Fruit fly (Drosophila melanogaster) whole organism, embryonic: ENCODE results near the gene RpL4.

Source experiments
- Atf-2 ChIP-seq: fragments of 200-800 bp; sonication (Bioruptor generic); optimal IDR thresholded peaks from 2 replicates; lab custom pipeline; 2016; ENCODE audit warnings: missing biosample characterization, missing genetic modification characterization
- Bgb ChIP-seq: fragments of 200-800 bp; sonication (Bioruptor generic); IDR thresholded peaks from 2 replicates; pipeline ENCODE4 v1.3.6; 2022; ENCODE audit warnings: missing biosample characterization, missing genetic modification characterization; ENCODE audit not compliant: partially characterized antibody
- CG10543 ChIP-seq: fragments of 200-800 bp; sonication (Bioruptor generic); optimal IDR thresholded peaks from 3 replicates; lab custom pipeline; 2017; ENCODE audit warnings: missing biosample characterization, mild to moderate bottlenecking, missing genetic modification characterization, moderate library complexity
- CG11398 ChIP-seq: fragments of 200-800 bp; sonication (Bioruptor generic); optimal IDR thresholded peaks from 2 replicates; lab custom pipeline; 2016; ENCODE audit warnings: missing biosample characterization, missing genetic modification characterization
- CG1233 ChIP-seq: fragments of 200-800 bp; sonication (Bioruptor generic); optimal IDR thresholded peaks from 4 replicates; lab custom pipeline; 2018; ENCODE audit warnings: missing biosample characterization, mild to moderate bottlenecking, missing genetic modification characterization
- CG12744 ChIP-seq: fragments of 200-800 bp; sonication (Bioruptor generic); optimal IDR thresholded peaks from 2 replicates; lab custom pipeline; 2016; ENCODE audit warnings: missing biosample characterization, missing genetic modification characterization
- CG13624 ChIP-seq: fragments of 200-800 bp; sonication (Bioruptor generic); optimal IDR thresholded peaks from 2 replicates; lab custom pipeline; 2016; ENCODE audit warnings: missing biosample characterization, missing genetic modification characterization
- CG14710 ChIP-seq: fragments of 200-800 bp; sonication (Bioruptor generic); optimal IDR thresholded peaks from 3 replicates; lab custom pipeline; 2019; ENCODE audit warnings: missing biosample characterization, mild to moderate bottlenecking, missing genetic modification characterization, moderate library complexity
- CG15073 ChIP-seq: fragments of 200-800 bp; sonication (Bioruptor generic); optimal IDR thresholded peaks from 2 replicates; lab custom pipeline; 2016; ENCODE audit warnings: missing biosample characterization, missing genetic modification characterization
- CG15601 ChIP-seq: fragments of 200-800 bp; sonication (Bioruptor generic); optimal IDR thresholded peaks from 3 replicates; lab custom pipeline; 2019; ENCODE audit warnings: missing biosample characterization, mild to moderate bottlenecking, missing genetic modification characterization, moderate library complexity
- CG17359 ChIP-seq: fragments of 200-800 bp; sonication (Bioruptor generic); optimal IDR thresholded peaks from 3 replicates; lab custom pipeline; 2018; ENCODE audit warnings: missing biosample characterization, mild to moderate bottlenecking, missing genetic modification characterization, moderate library complexity
- CG1792 ChIP-seq: fragments of 200-800 bp; sonication (Bioruptor generic); optimal IDR thresholded peaks from 2 replicates; lab custom pipeline; 2016; ENCODE audit warnings: missing biosample characterization, missing genetic modification characterization
- CG31388 ChIP-seq: fragments of 200-800 bp; sonication (Bioruptor generic); optimal IDR thresholded peaks from 2 replicates; lab custom pipeline; 2016; ENCODE audit warnings: missing biosample characterization, missing genetic modification characterization
- CG34422 ChIP-seq: fragments of 200-800 bp; sonication (Bioruptor generic); IDR thresholded peaks from 3 replicates; pipeline ENCODE4 v1.3.6; 2022; ENCODE audit warnings: missing biosample characterization, missing genetic modification characterization
- CG3726 ChIP-seq: fragments of 200-800 bp; sonication (Bioruptor generic); IDR thresholded peaks from 3 replicates; pipeline ENCODE4, ENCODE4 v1.3.6; 2022; ENCODE audit warnings: missing biosample characterization, missing genetic modification characterization
- CG7928 ChIP-seq: fragments of 200-800 bp; sonication (Bioruptor generic); optimal IDR thresholded peaks from 2 replicates; lab custom pipeline; 2017; ENCODE audit warnings: missing biosample characterization, mild to moderate bottlenecking, missing genetic modification characterization
- CG8089 ChIP-seq: fragments of 200-800 bp; sonication (Bioruptor generic); optimal IDR thresholded peaks from 3 replicates; lab custom pipeline; 2016; ENCODE audit warnings: missing biosample characterization, missing genetic modification characterization
- D19B ChIP-seq: fragments of 200-800 bp; sonication (Bioruptor generic); optimal IDR thresholded peaks from 2 replicates; lab custom pipeline; 2017; ENCODE audit warnings: missing biosample characterization, mild to moderate bottlenecking, missing genetic modification characterization
- Dp ChIP-seq: fragments of 200-800 bp; sonication (Bioruptor generic); optimal IDR thresholded peaks from 2 replicates; lab custom pipeline; 2018; ENCODE audit warnings: missing biosample characterization, mild to moderate bottlenecking, missing genetic modification characterization, moderate library complexity
- Dref ChIP-seq: fragments of 200-800 bp; sonication (Bioruptor generic); IDR thresholded peaks from 2 replicates; pipeline ENCODE4 v1.3.6; 2022; ENCODE audit warnings: missing biosample characterization, missing genetic modification characterization
- E2f1 ChIP-seq: fragments of 200-800 bp; sonication (Bioruptor generic); IDR thresholded peaks from 2 replicates; pipeline ENCODE4 v1.3.6; 2022; ENCODE audit warnings: missing biosample characterization, missing genetic modification characterization
- Ets65A ChIP-seq: fragments of 200-800 bp; sonication (Bioruptor generic); peaks from one replicate; lab custom pipeline; 2016; ENCODE audit warnings: missing biosample characterization, missing genetic modification characterization
- Fer2 ChIP-seq: fragments of 200-800 bp; sonication (Bioruptor generic); optimal IDR thresholded peaks from 2 replicates; lab custom pipeline; 2018; ENCODE audit warnings: missing biosample characterization, mild to moderate bottlenecking, missing genetic modification characterization, moderate library complexity
- Gsc ChIP-seq: fragments of 200-800 bp; sonication (Bioruptor generic); IDR thresholded peaks from 2 replicates; pipeline ENCODE4 v1.3.6; 2022; ENCODE audit warnings: missing biosample characterization, missing genetic modification characterization
- Hr39 ChIP-seq: fragments of >200 bp; optimal IDR thresholded peaks from 2 replicates; lab custom pipeline; 2017
- Mes4 ChIP-seq: fragments of 200-800 bp; sonication (Bioruptor generic); optimal IDR thresholded peaks from 2 replicates; lab custom pipeline; 2016; ENCODE audit warnings: missing biosample characterization, missing genetic modification characterization
- NfI ChIP-seq: fragments of 200-800 bp; sonication (Bioruptor generic); optimal IDR thresholded peaks from 3 replicates; lab custom pipeline; 2018; ENCODE audit warnings: missing biosample characterization, mild to moderate bottlenecking, missing genetic modification characterization, moderate library complexity
- Rfx ChIP-seq: fragments of 200-800 bp; sonication (Bioruptor generic); IDR thresholded peaks from 2 replicates; pipeline ENCODE4 v1.3.6; 2022; ENCODE audit warnings: missing biosample characterization, missing genetic modification characterization
- Spps ChIP-seq: fragments of 200-800 bp; sonication (Bioruptor generic); optimal IDR thresholded peaks from 2 replicates; lab custom pipeline; 2018; ENCODE audit warnings: missing biosample characterization, mild to moderate bottlenecking, missing genetic modification characterization
- Sry-β ChIP-seq: fragments of 200-800 bp; sonication (Bioruptor generic); optimal IDR thresholded peaks from 2 replicates; lab custom pipeline; 2018; ENCODE audit warnings: missing biosample characterization, mild to moderate bottlenecking, missing genetic modification characterization, moderate library complexity
- Ssrp ChIP-seq: fragments of 200-800 bp; sonication (Bioruptor generic); optimal IDR thresholded peaks from 2 replicates; lab custom pipeline; 2018; ENCODE audit warnings: missing biosample characterization, mild to moderate bottlenecking, missing genetic modification characterization, moderate library complexity
- bcd ChIP-seq: fragments of 200-800 bp; sonication (Bioruptor generic); optimal IDR thresholded peaks from 2 replicates; lab custom pipeline; 2017; ENCODE audit warnings: missing biosample characterization, mild to moderate bottlenecking, missing genetic modification characterization
- dm ChIP-seq: fragments of 200-800 bp; sonication (Bioruptor generic); optimal IDR thresholded peaks from 3 replicates; lab custom pipeline; 2016; ENCODE audit warnings: missing biosample characterization, missing genetic modification characterization
- dmrt99B ChIP-seq: fragments of 200-800 bp; sonication (Bioruptor generic); optimal IDR thresholded peaks from 2 replicates; lab custom pipeline; 2018; ENCODE audit warnings: missing biosample characterization, mild to moderate bottlenecking, missing genetic modification characterization, moderate library complexity
- esg ChIP-seq: fragments of 200-800 bp; sonication (Bioruptor generic); conservative IDR thresholded peaks from 2 replicates; pipeline ENCODE4 v1.3.6; 2022; ENCODE audit warnings: missing biosample characterization, missing genetic modification characterization
- gt ChIP-seq: fragments of 200-800 bp; sonication (Bioruptor generic); IDR thresholded peaks from 2 replicates; pipeline ENCODE4 v1.3.6; 2022; ENCODE audit warnings: missing biosample characterization, missing genetic modification characterization
- ind ChIP-seq: fragments of 200-800 bp; sonication (Bioruptor generic); optimal IDR thresholded peaks from 3 replicates; lab custom pipeline; 2016; ENCODE audit warnings: missing biosample characterization, missing genetic modification characterization
- lilli ChIP-seq: fragments of 200-800 bp; sonication (Bioruptor generic); optimal IDR thresholded peaks from 3 replicates; lab custom pipeline; 2016; ENCODE audit warnings: missing biosample characterization, missing genetic modification characterization
- mld ChIP-seq: fragments of 200-800 bp; sonication (Bioruptor generic); IDR thresholded peaks from 3 replicates; pipeline ENCODE4 v1.3.6; 2022; ENCODE audit warnings: missing biosample characterization, missing genetic modification characterization; ENCODE audit not compliant: partially characterized antibody
- oc ChIP-seq: fragments of 200-800 bp; sonication (Bioruptor generic); optimal IDR thresholded peaks from 2 replicates; lab custom pipeline; 2018; ENCODE audit warnings: missing biosample characterization, mild to moderate bottlenecking, missing genetic modification characterization, moderate library complexity
- onecut ChIP-seq: fragments of 200-800 bp; sonication (Bioruptor generic); IDR thresholded peaks from 2 replicates; pipeline ENCODE4 v1.3.6; 2022; ENCODE audit warnings: missing biosample characterization, missing genetic modification characterization
- pb ChIP-seq: fragments of 200-800 bp; sonication (Bioruptor generic); optimal IDR thresholded peaks from 3 replicates; lab custom pipeline; 2016; ENCODE audit warnings: missing biosample characterization, missing genetic modification characterization
- pnt ChIP-seq: fragments of 200-800 bp; sonication (Bioruptor generic); optimal IDR thresholded peaks from 3 replicates; lab custom pipeline; 2016; ENCODE audit warnings: missing biosample characterization, missing genetic modification characterization
- repo ChIP-seq: fragments of 200-800 bp; sonication (Bioruptor generic); optimal IDR thresholded peaks from 2 replicates; lab custom pipeline; 2016; ENCODE audit warnings: missing biosample characterization, missing genetic modification characterization
- sqz ChIP-seq: fragments of 200-800 bp; sonication (Bioruptor generic); optimal IDR thresholded peaks from 3 replicates; lab custom pipeline; 2018; ENCODE audit warnings: missing biosample characterization, mild to moderate bottlenecking, missing genetic modification characterization
- stwl ChIP-seq: fragments of 200-800 bp; sonication (Bioruptor generic); optimal IDR thresholded peaks from 3 replicates; lab custom pipeline; 2018; ENCODE audit warnings: missing biosample characterization, mild to moderate bottlenecking, missing genetic modification characterization, moderate library complexity
- ttk ChIP-seq: fragments of 200-800 bp; sonication (Bioruptor generic); IDR thresholded peaks from 2 replicates; pipeline ENCODE4 v2.1.2; 2022; ENCODE audit warnings: missing biosample characterization, missing genetic modification characterization
- tup ChIP-seq: fragments of 200-800 bp; sonication (Bioruptor generic); optimal IDR thresholded peaks from 2 replicates; lab custom pipeline; 2016; ENCODE audit warnings: missing biosample characterization, mild to moderate bottlenecking, missing genetic modification characterization, moderate library complexity
- z ChIP-seq: fragments of 200-800 bp; sonication (Bioruptor generic); IDR thresholded peaks from 3 replicates; pipeline ENCODE4 v1.3.6; 2022; ENCODE audit warnings: missing biosample characterization, missing genetic modification characterization

Gene RpL4

dm6 chr3R:27937752-27938694 lies 15.4 kb downstream of the RpL4 start, which contains the start of the genes NSD and BOD1 (continued):
- TF ChIP-seq CG1233 (GFP tag; lab: Kevin White, UChicago) (peak; percentile 35), Ets65A (GFP tag; lab: Kevin White, UChicago) (peak; percentile 80), oc (no peak), Mes4 (GFP tag; lab: Kevin White, UChicago) (no peak), CG13624 (GFP tag; lab: Kevin White, UChicago) (peak; percentile 28), ind (peak; percentile 52), CG31388 (GFP tag; lab: Kevin White, UChicago) (no peak), pb (GFP tag; lab: Kevin White, UChicago) (no peak), CG7928 (peak; percentile 1), NfI (GFP tag; lab: Kevin White, UChicago) (peak; percentile 63), CG1792 (GFP tag; lab: Kevin White, UChicago) (no peak), CG15601 (tag; lab: Kevin White, UChicago) (no peak), z (no peak), mld (GFP tag; lab: Robert Waterston, UW) (peak; percentile 95), dm (GFP tag; lab: Kevin White, UChicago) (peak; percentile 4), repo (no peak), CG14710 (tag; lab: Kevin White, UChicago) (peak; percentile 61), Hr39 (lab: Kevin White, UChicago) (no peak), CG15073 (GFP tag; lab: Kevin White, UChicago) (no peak), Fer2 (peak; percentile 27), ttk (GFP tag; lab: Robert Waterston, UW) (peak; percentile 40; the same call in 1 of the 2 replicates), stwl (tag; lab: Kevin White, UChicago) (peak; percentile 39), CG17359 (peak; percentile 48), CG12744 (GFP tag; lab: Kevin White, UChicago) (no peak), Atf-2 (no peak), sqz (GFP tag; lab: Kevin White, UChicago) (no peak), tup (GFP tag; lab: Kevin White, UChicago) (peak; percentile 14), CG34422 (GFP tag; lab: Robert Waterston, UW) (peak; percentile 77), E2f1 (GFP tag; lab: Robert Waterston, UW) (peak; percentile 84), Dref (GFP tag; lab: Robert Waterston, UW) (peak; percentile 100), CG8089 (GFP tag; lab: Kevin White, UChicago) (no peak), Sry-β (peak; percentile 90), CG3726 (GFP tag; lab: Robert Waterston, UW) (peak; percentile 50; the same call in 1 of the 3 replicates), Rfx (GFP tag; lab: Robert Waterston, UW) (peak; percentile 90), pnt (no peak), Ssrp (peak; percentile 46), D19B (no peak), CG10543 (GFP tag; lab: Kevin White, UChicago) (peak; percentile 5), gt (peak; percentile 33; the same call in 1 of the 2 replicates), CG11398 (no peak), onecut (GFP tag; lab: Robert Waterston, UW) (peak; percentile 47), Gsc (GFP tag; lab: Robert Waterston, UW) (no peak), Bgb (GFP tag; lab: Robert Waterston, UW) (peak; percentile 98), dmrt99B (tag; lab: Kevin White, UChicago) (no peak), esg (GFP tag; lab: Robert Waterston, UW) (peak; percentile 54), Dp (peak; percentile 63), Spps (tag; lab: Kevin White, UChicago) (no peak), bcd (GFP tag; lab: Kevin White, UChicago) (peak; percentile 32), lilli (GFP tag; lab: Kevin White, UChicago) (peak; percentile 40)
